Worm (Caenorhabditis elegans) whole organism, L4/young adult: ENCODE measurements around the gene grl-8.

ENCODE experiments used
- W03F9.2 ChIP-seq: fragments of 150-350 bp; optimal IDR thresholded peaks from 2 replicates; lab custom pipeline; 2014; ENCODE audit warnings: missing biosample characterization, missing genetic modification characterization
- dao-5 ChIP-seq: sonication (generic microtip); optimal IDR thresholded peaks from 2 replicates; lab custom pipeline; 2016; ENCODE audit warnings: missing genotype, missing genetic modification characterization, moderate library complexity, missing compliant biosample characterization
- him-1 ChIP-seq: sonication (generic microtip); optimal IDR thresholded peaks from 2 replicates; lab custom pipeline; 2016; ENCODE audit warnings: missing genotype, missing genetic modification reagents, missing genetic modification characterization, missing compliant biosample characterization

DNA sequence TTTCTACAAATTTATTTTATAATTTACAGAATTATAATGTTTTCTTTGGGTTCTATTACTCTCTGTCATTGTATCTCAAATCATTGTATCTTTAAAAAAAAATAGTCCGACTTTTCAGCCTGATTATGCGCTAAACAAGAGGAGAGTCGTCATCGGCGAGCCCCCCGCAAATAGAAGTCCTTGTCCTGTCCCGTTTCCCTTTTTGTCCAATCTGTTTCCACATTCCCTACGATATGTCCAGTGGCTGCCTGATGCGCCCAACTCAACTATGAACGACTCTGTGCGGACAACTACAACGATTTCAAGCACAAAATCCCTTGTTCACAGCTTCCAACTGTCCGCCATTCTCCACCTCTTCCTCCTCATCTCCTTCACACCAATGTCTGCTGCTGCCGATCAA lies 25.1 kb upstream of the grl-8 start, which contains the start of gene dbl-1:
- TF ChIP-seq W03F9.2 (tag; lab: Kevin White, UChicago), result no peak
- TF ChIP-seq him-1 (tag; lab: Kevin White, UChicago), result no peak
- no peak for TF ChIP-seq dao-5
